Fruit fly (Drosophila melanogaster) whole organism, pupa: Measurements from ENCODE around the gene CG4577.
A peak's percentile ranks its signal among the peaks of the same experiment; 100 is the strongest.

Source experiments
- CG13204 ChIP-seq: fragments of 200-800 bp; sonication (Bioruptor generic); optimal IDR thresholded peaks from 2 replicates; lab custom pipeline; 2018; ENCODE audit warnings: missing biosample characterization, mild to moderate bottlenecking, missing genetic modification characterization, moderate library complexity
- fd96Ca ChIP-seq: fragments of 200-800 bp; sonication (Bioruptor generic); IDR thresholded peaks from 3 replicates; pipeline ENCODE4 v1.3.6; 2022; ENCODE audit warnings: missing biosample characterization, missing genetic modification characterization

dm6 chr2L:1086312-1086906 lies 48.1 kb upstream of the CG4577 start:
- no peak for TF ChIP-seq CG13204 (GFP tag; lab: Kevin White, UChicago)
- TF ChIP-seq fd96Ca (GFP tag; lab: Robert Waterston, UW), result peak; percentile 60; the same call in 2 of the 3 replicates
